Worm (Caenorhabditis elegans) whole organism, L1 larva: Measurements from ENCODE around the gene R166.2.

Experiments used
- C04F5.9 ChIP-seq: sonication (generic microtip); optimal IDR thresholded peaks from 2 replicates; lab custom pipeline; 2016; ENCODE audit warnings: missing genetic modification characterization, missing compliant biosample characterization
- C16A3.4 ChIP-seq: fragments of 150-350 bp; optimal IDR thresholded peaks from 2 replicates; lab custom pipeline; 2014; ENCODE audit warnings: missing biosample characterization, missing genetic modification characterization
- Y116A8C.19 ChIP-seq: sonication (generic microtip); optimal IDR thresholded peaks from 2 replicates; lab custom pipeline; 2016; ENCODE audit warnings: missing compliant biosample characterization, missing genetic modification characterization, borderline replicate concordance
- blmp-1 ChIP-seq: fragments of 150-350 bp; optimal IDR thresholded peaks from 2 replicates; lab custom pipeline; 2014; ENCODE audit warnings: missing biosample characterization, missing genetic modification characterization
- ceh-63 ChIP-seq: fragments of 200-800 bp; sonication (Bioruptor generic); optimal IDR thresholded peaks from 2 replicates; lab custom pipeline; 2018; ENCODE audit warnings: mild to moderate bottlenecking, missing genetic modification characterization, missing compliant biosample characterization
- ceh-88 ChIP-seq: fragments of 200-800 bp; sonication (Bioruptor generic); IDR thresholded peaks from 2 replicates; pipeline ENCODE4 v1.3.6; 2022; ENCODE audit warnings: missing genetic modification characterization, missing compliant biosample characterization
- dpl-1 ChIP-seq, 3 experiments: fragments of 150-350 bp in 2 of 3; sonication (generic microtip) in 1 of 3; optimal IDR thresholded peaks; 2 replicates each; lab custom pipeline; 2014 to 2017; ENCODE audit warnings: missing biosample characterization in 3 of 3, missing genetic modification characterization in 3 of 3, missing genetic modification reagents in 3 of 3
- efl-1 ChIP-seq, 4 experiments: fragments of 150-350 bp; optimal IDR thresholded peaks in 3 of 4; peaks in 1 of 4; 1 replicate in 1 of 4; 2 replicates in 3 of 4; lab custom pipeline; 2014; ENCODE audit warnings: missing biosample characterization in 2 of 4, missing genetic modification characterization in 2 of 4, missing genetic modification reagents in 2 of 4
- egl-13 ChIP-seq: sonication (generic microtip); optimal IDR thresholded peaks from 2 replicates; lab custom pipeline; 2016; ENCODE audit warnings: missing genotype, missing genetic modification reagents, missing genetic modification characterization, missing compliant biosample characterization
- egl-27 ChIP-seq, 2 experiments: fragments of 150-350 bp in 1 of 2; sonication (generic microtip); optimal IDR thresholded peaks; 3 replicates each; lab custom pipeline; 2017 to 2018; ENCODE audit warnings: missing biosample characterization in 2 of 2, missing genetic modification characterization in 2 of 2, missing genetic modification reagents in 2 of 2
- elt-3 ChIP-seq, 6 experiments: fragments of 150-350 bp in 1 of 6; sonication (generic microtip); optimal IDR thresholded peaks; 2 replicates each; lab custom pipeline; 2017 to 2018; ENCODE audit warnings: missing biosample characterization in 6 of 6, missing genetic modification characterization in 6 of 6, inconsistent platforms in 1 of 6
- fkh-10 ChIP-seq: sonication (generic microtip); optimal IDR thresholded peaks from 2 replicates; lab custom pipeline; 2017; ENCODE audit warnings: missing biosample characterization, missing genetic modification reagents, missing genetic modification characterization
- fkh-8 ChIP-seq: sonication (generic microtip); optimal IDR thresholded peaks from 2 replicates; lab custom pipeline; 2016; ENCODE audit warnings: mild to moderate bottlenecking, missing genetic modification characterization, missing compliant biosample characterization
- isw-1 ChIP-seq: fragments of 200-800 bp; sonication (Bioruptor generic); IDR thresholded peaks from 2 replicates; pipeline ENCODE4 v1.3.6; 2022; ENCODE audit warnings: missing genetic modification characterization, missing compliant biosample characterization
- jun-1 ChIP-seq: fragments of 150-350 bp; optimal IDR thresholded peaks from 2 replicates; lab custom pipeline; 2014; ENCODE audit warnings: missing biosample characterization, missing genetic modification reagents, missing genetic modification characterization
- lin-13 ChIP-seq: fragments of 150-350 bp; optimal IDR thresholded peaks from 2 replicates; lab custom pipeline; 2014; ENCODE audit warnings: missing biosample characterization, missing genetic modification reagents, missing genetic modification characterization
- lin-14 ChIP-seq: fragments of 200-800 bp; sonication (Bioruptor generic); optimal IDR thresholded peaks from 2 replicates; lab custom pipeline; 2018; ENCODE audit warnings: mild to moderate bottlenecking, missing genetic modification characterization, moderate library complexity, missing compliant biosample characterization
- lin-35 ChIP-seq, 2 experiments: fragments of 150-350 bp; optimal IDR thresholded peaks; 2 replicates each; lab custom pipeline; 2014; ENCODE audit warnings: missing biosample characterization in 2 of 2, missing genetic modification characterization in 2 of 2, missing genetic modification reagents in 2 of 2
- lsy-2 ChIP-seq, 2 experiments: fragments of 150-350 bp; optimal IDR thresholded peaks; 2 replicates each; lab custom pipeline; 2014; ENCODE audit warnings: missing biosample characterization in 2 of 2, missing genetic modification characterization in 2 of 2
- nhr-11 ChIP-seq: fragments of 150-350 bp; optimal IDR thresholded peaks from 2 replicates; lab custom pipeline; 2014; ENCODE audit warnings: missing biosample characterization, missing genetic modification characterization
- nhr-19 ChIP-seq: fragments of 200-800 bp; sonication (Bioruptor generic); conservative IDR thresholded peaks from 2 replicates; pipeline ENCODE4 v1.3.6; 2022; ENCODE audit warnings: missing genetic modification characterization, missing compliant biosample characterization
- nhr-20 ChIP-seq: sonication (generic microtip); optimal IDR thresholded peaks from 2 replicates; lab custom pipeline; 2016; ENCODE audit warnings: mild to moderate bottlenecking, missing genetic modification characterization, missing compliant biosample characterization
- nhr-71 ChIP-seq: sonication (generic microtip); optimal IDR thresholded peaks from 2 replicates; lab custom pipeline; 2016; ENCODE audit warnings: mild to moderate bottlenecking, missing genetic modification characterization, moderate library complexity, missing compliant biosample characterization
- nhr-76 ChIP-seq: sonication (generic microtip); optimal IDR thresholded peaks from 2 replicates; lab custom pipeline; 2017; ENCODE audit warnings: missing biosample characterization, missing genetic modification characterization
- nhr-77 ChIP-seq: fragments of 150-350 bp; optimal IDR thresholded peaks from 2 replicates; lab custom pipeline; 2014; ENCODE audit warnings: missing biosample characterization, missing genetic modification characterization
- nhr-85 ChIP-seq: sonication (generic microtip); peaks from one replicate; lab custom pipeline; 2016; ENCODE audit warnings: missing genetic modification characterization, inconsistent platforms, missing compliant biosample characterization
- nhr-90 ChIP-seq: sonication (generic microtip); optimal IDR thresholded peaks from 2 replicates; lab custom pipeline; 2016; ENCODE audit warnings: mild to moderate bottlenecking, missing genetic modification characterization, missing compliant biosample characterization; ENCODE audit not compliant: poor library complexity
- pax-3 ChIP-seq: fragments of 200-800 bp; sonication (Bioruptor generic); optimal IDR thresholded peaks from 2 replicates; lab custom pipeline; 2018; ENCODE audit warnings: mild to moderate bottlenecking, missing genetic modification characterization, moderate library complexity, missing compliant biosample characterization
- snu-23 ChIP-seq: sonication (generic microtip); optimal IDR thresholded peaks from 2 replicates; lab custom pipeline; 2016; ENCODE audit warnings: missing genetic modification characterization, missing compliant biosample characterization
- tbx-2 ChIP-seq: sonication (generic microtip); optimal IDR thresholded peaks from 2 replicates; lab custom pipeline; 2016; ENCODE audit warnings: missing genetic modification characterization, missing compliant biosample characterization
- tlp-1 ChIP-seq: fragments of 150-350 bp; optimal IDR thresholded peaks from 2 replicates; lab custom pipeline; 2014; ENCODE audit warnings: missing biosample characterization, missing genetic modification characterization
- zag-1 ChIP-seq: fragments of 150-350 bp; optimal IDR thresholded peaks from 2 replicates; lab custom pipeline; 2014; ENCODE audit warnings: missing biosample characterization, missing genetic modification characterization

Gene R166.2

ce11 chrII:10516375-10516774, 21.1 kb downstream of the R166.2 start:
- peak; percentile 63 for TF ChIP-seq nhr-85 (tag; lab: Kevin White, UChicago)
- TF ChIP-seq nhr-77, result no peak
- TF ChIP-seq pax-3, result no peak
- peak; percentile 49 for TF ChIP-seq snu-23 (GFP tag; lab: Kevin White, UChicago)
- TF ChIP-seq nhr-76 (tag; lab: Kevin White, UChicago), result no peak
- TF ChIP-seq lin-35 (GFP tag; optimal IDR thresholded peaks at IDR 0.05; lab: Kevin White, UChicago), result peak in 1 of 2 experiments; percentile 24
- TF ChIP-seq ceh-63, result no peak
- peak; percentile 14 for TF ChIP-seq C16A3.4 (tag; lab: Kevin White, UChicago)
- TF ChIP-seq lin-14 (GFP tag; lab: Kevin White, UChicago), result peak; percentile 71
- TF ChIP-seq ceh-88 (GFP tag; lab: Robert Waterston, UW), result no peak
- peak; percentile 25 for TF ChIP-seq nhr-71 (tag; lab: Kevin White, UChicago)
- TF ChIP-seq nhr-20 (tag; lab: Kevin White, UChicago), result peak; percentile 48
- peak; percentile 74 for TF ChIP-seq blmp-1
- TF ChIP-seq elt-3 (tag; optimal IDR thresholded peaks at IDR 0.05; lab: Kevin White, UChicago), result peak in 2 of 6 experiments; percentile 4 to 8
- no peak for TF ChIP-seq isw-1
- TF ChIP-seq fkh-10 (GFP tag; lab: Kevin White, UChicago), result no peak
- no peak for TF ChIP-seq nhr-90 (tag; lab: Kevin White, UChicago)
- no peak for TF ChIP-seq fkh-8
- TF ChIP-seq lsy-2 (tag; optimal IDR thresholded peaks at IDR 0.05; lab: Kevin White, UChicago), result peak in 1 of 2 experiments; percentile 25
- TF ChIP-seq zag-1, result no peak

ce11 chrII:10515422-10515821, 22.0 kb downstream of the R166.2 start:
- TF ChIP-seq elt-3 (tag; optimal IDR thresholded peaks at IDR 0.05; lab: Kevin White, UChicago) (peak in 5 of 6 experiments; percentile 16 to 91 (median 89)), pax-3 (no peak), tlp-1 (no peak), nhr-77 (no peak), dpl-1 (GFP tag; optimal IDR thresholded peaks at IDR 0.05; lab: Kevin White, UChicago) (no peak), lin-35 (GFP tag; optimal IDR thresholded peaks at IDR 0.05; lab: Kevin White, UChicago) (peak in 1 of 2 experiments; percentile 37), lsy-2 (tag; optimal IDR thresholded peaks at IDR 0.05; lab: Kevin White, UChicago) (peak in 1 of 2 experiments; percentile 22), nhr-20 (tag; lab: Kevin White, UChicago) (peak; percentile 41), lin-13 (GFP tag; lab: Kevin White, UChicago) (no peak), snu-23 (GFP tag; lab: Kevin White, UChicago) (peak; percentile 11), nhr-90 (tag; lab: Kevin White, UChicago) (no peak), nhr-85 (tag; lab: Kevin White, UChicago) (peak; percentile 78), lin-14 (GFP tag; lab: Kevin White, UChicago) (peak; percentile 49), tbx-2 (tag; lab: Kevin White, UChicago) (no peak), nhr-71 (tag; lab: Kevin White, UChicago) (peak; percentile 19), blmp-1 (peak; percentile 54)

DNA sequence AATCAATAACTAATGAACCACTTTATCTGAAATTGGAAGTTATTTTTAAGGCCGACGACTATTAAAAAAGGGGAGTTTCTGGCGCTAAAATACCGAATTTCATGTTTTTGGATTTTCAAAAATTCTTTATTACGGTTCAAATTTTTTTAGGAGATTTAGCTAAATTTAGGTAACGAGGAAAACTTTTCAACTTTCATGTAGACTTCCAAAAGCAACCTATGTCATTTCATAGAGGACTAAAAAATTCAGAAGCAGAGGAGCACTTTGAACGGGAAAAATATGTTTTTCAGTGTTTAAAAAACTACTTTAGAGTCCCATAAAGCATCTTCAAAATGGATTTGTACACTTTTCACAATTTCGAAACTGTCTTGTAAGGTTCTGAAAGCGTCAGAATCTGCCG, 24.1 kb downstream of the R166.2 start:
- TF ChIP-seq nhr-11 (no peak), egl-13 (tag; lab: Kevin White, UChicago) (no peak), efl-1 (optimal IDR thresholded peaks at IDR 0.05; lab: Kevin White, UChicago) (no peak), efl-1 (GFP tag; optimal IDR thresholded peaks at IDR 0.05 in 1 of 2; lab: Kevin White, UChicago) (no peak), egl-27 (tag; optimal IDR thresholded peaks at IDR 0.05; lab: Kevin White, UChicago) (no peak), nhr-19 (GFP tag; lab: Robert Waterston, UW) (no peak), Y116A8C.19 (tag; lab: Kevin White, UChicago) (no peak)

DNA sequence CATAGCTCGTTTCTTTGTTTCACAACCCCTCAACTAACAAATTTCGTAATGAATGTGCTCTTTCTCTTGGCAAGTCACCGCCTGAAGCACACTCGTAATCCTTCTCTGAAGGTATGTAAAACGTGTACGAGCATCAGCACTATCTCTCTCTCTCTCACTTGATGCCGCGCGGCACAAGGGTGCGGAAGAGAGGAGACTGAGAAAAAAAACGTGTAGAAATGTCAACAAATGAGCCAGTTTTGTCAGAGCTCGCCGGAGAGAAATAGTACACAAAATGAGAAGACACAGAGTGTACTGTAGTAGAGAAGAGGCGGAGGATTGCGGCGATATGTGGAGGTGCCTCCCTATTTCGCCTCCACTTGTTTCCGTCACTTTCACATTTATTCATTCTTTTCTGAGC, 27.2 kb downstream of the R166.2 start, which contains the start of gene F59B10.3:
TSS of gene F59B10.3 (plus strand) at position 301 of the 400 bp plus-strand sequence.
- TF ChIP-seq dpl-1 (GFP tag; optimal IDR thresholded peaks at IDR 0.05; lab: Kevin White, UChicago) (no peak), jun-1 (tag; lab: Kevin White, UChicago) (no peak), tbx-2 (tag; lab: Kevin White, UChicago) (no peak), C04F5.9 (tag; lab: Kevin White, UChicago) (no peak)

DNA sequence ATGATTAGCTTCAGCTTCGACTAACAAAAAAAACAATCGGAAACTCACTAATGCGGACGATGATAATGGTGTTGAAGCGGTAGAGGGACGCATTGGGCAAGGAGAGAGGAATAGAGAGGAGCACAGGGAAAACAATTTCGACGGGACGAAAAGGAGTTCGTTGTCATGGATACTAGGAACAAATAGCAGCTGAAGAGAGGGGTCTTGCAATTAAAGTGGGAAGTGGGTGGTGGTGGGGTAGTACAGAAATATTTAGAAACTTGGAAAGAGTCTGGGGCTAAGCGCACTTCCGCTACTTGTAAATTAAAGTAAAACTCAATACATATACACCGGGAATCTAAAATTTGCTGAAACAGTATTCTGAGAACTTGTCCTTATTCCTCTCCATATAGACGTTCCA, 27.7 kb downstream of the R166.2 start, which contains the start of gene F59B10.2:
TSS of gene F59B10.2 (minus strand) at position 101 of the 400 bp plus-strand sequence.
- TF ChIP-seq tlp-1 (no peak), efl-1 (optimal IDR thresholded peaks at IDR 0.05; lab: Kevin White, UChicago) (no peak), efl-1 (GFP tag; optimal IDR thresholded peaks at IDR 0.05 in 1 of 2; lab: Kevin White, UChicago) (peak in 1 of 2 experiments; percentile 52)
- TF ChIP-seq, all 84 proteins: peak for 1
